Comparison of ENCODE assay signal across 2 fruit fly cellular contexts in the genomic region with DNA sequence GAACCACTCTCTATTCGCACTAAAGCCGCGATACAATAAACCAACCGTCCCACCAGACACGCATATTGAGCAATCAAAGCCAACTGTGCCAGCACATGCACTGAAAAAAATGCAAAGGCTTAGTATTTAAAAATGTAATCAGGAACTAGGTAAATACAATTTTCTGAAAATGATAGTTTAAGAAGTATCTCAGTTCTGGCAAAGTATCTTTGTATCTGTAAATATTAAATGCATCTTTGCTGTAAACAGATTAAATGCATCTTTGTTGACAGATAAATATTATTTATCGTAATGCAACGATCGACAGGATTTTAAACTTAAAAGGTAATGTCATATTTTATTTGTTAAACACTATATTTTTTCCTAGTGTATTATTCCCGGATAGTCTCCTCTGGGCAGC.
TF ChIP-seq lines count a peak whose summit lies in the region.

No protein-coding gene starts in this region.

TF ChIP-seq in whole organism, embryonic, 481 proteins besides CTCF, POLR2A, EP300 and RAD21 (continued from another document):
- TF ChIP-seq CG2712 (tag; optimal IDR thresholded peaks at IDR 0.05; lab: Kevin White, UChicago): peak; percentile 31
- peak; percentile 16 for TF ChIP-seq fd96Cb (tag; optimal IDR thresholded peaks at IDR 0.05; lab: Kevin White, UChicago)
- TF ChIP-seq CG10565 (GFP tag; optimal IDR thresholded peaks at IDR 0.05; lab: Kevin White, UChicago): no peak
- peak; percentile 14 for TF ChIP-seq unpg (GFP tag; optimal IDR thresholded peaks at IDR 0.05; lab: Kevin White, UChicago)
- no peak for TF ChIP-seq CG6254 (GFP tag; optimal IDR thresholded peaks at IDR 0.05; lab: Kevin White, UChicago)
- TF ChIP-seq chif (GFP tag; optimal IDR thresholded peaks at IDR 0.05; lab: Kevin White, UChicago): peak in 1 of 2 experiments; percentile 13
- peak; percentile 17 for TF ChIP-seq CG18262 (tag; optimal IDR thresholded peaks at IDR 0.05; lab: Kevin White, UChicago)
- peak; percentile 12 for TF ChIP-seq Ssrp (tag; optimal IDR thresholded peaks at IDR 0.05; lab: Kevin White, UChicago)
- no peak for TF ChIP-seq sc (optimal IDR thresholded peaks at IDR 0.05; lab: Kevin White, UChicago)
- peak; percentile 18 for TF ChIP-seq sc (GFP tag; optimal IDR thresholded peaks at IDR 0.05; lab: Kevin White, UChicago)
- peak; percentile 24 for TF ChIP-seq az2 (GFP tag; optimal IDR thresholded peaks at IDR 0.05; lab: Kevin White, UChicago)
- TF ChIP-seq Ets65A (GFP tag; lab: Kevin White, UChicago): no peak
- TF ChIP-seq CG10147 (GFP tag; optimal IDR thresholded peaks at IDR 0.05; lab: Kevin White, UChicago): no peak
- peak; percentile 1 for TF ChIP-seq CG12391 (tag; optimal IDR thresholded peaks at IDR 0.05; lab: Kevin White, UChicago)
- peak; percentile 36 for TF ChIP-seq Sox102F (GFP tag; optimal IDR thresholded peaks at IDR 0.05; lab: Kevin White, UChicago)
- peak; percentile 23 for TF ChIP-seq Blimp-1 (GFP tag; optimal IDR thresholded peaks at IDR 0.05; lab: Kevin White, UChicago)
- peak; percentile 21 for TF ChIP-seq CG8388 (GFP tag; optimal IDR thresholded peaks at IDR 0.05; lab: Kevin White, UChicago)
- TF ChIP-seq CoRest (tag; optimal IDR thresholded peaks at IDR 0.05; lab: Kevin White, UChicago): peak; percentile 6

TF ChIP-seq in whole organism, prepupa, 60 proteins besides CTCF, POLR2A, EP300 and RAD21 (continued from another document):
- TF ChIP-seq CG34406 (GFP tag; optimal IDR thresholded peaks at IDR 0.05; lab: Kevin White, UChicago): peak; percentile 11
- peak; percentile 68 for TF ChIP-seq CG8119 (GFP tag; IDR thresholded peaks at IDR 0.05; lab: Robert Waterston, UW)
- TF ChIP-seq CG4318 (GFP tag; optimal IDR thresholded peaks at IDR 0.05; lab: Kevin White, UChicago): peak; percentile 66
- TF ChIP-seq cyc (GFP tag; optimal IDR thresholded peaks at IDR 0.05; lab: Kevin White, UChicago): no peak
- TF ChIP-seq esn (GFP tag; optimal IDR thresholded peaks at IDR 0.05; lab: Kevin White, UChicago): peak; percentile 24
- TF ChIP-seq CG3032 (tag; optimal IDR thresholded peaks at IDR 0.05; lab: Kevin White, UChicago): peak; percentile 27
- no peak for TF ChIP-seq Eip93F (GFP tag; optimal IDR thresholded peaks at IDR 0.05; lab: Kevin White, UChicago)
- peak; percentile 4 for TF ChIP-seq CG6808 (GFP tag; optimal IDR thresholded peaks at IDR 0.05; lab: Kevin White, UChicago)
- TF ChIP-seq Blimp-1 (GFP tag; optimal IDR thresholded peaks at IDR 0.05; lab: Kevin White, UChicago): no peak
- no peak for TF ChIP-seq fd85E (GFP tag; optimal IDR thresholded peaks at IDR 0.05; lab: Kevin White, UChicago)
- TF ChIP-seq CG15336 (GFP tag; IDR thresholded peaks at IDR 0.05; lab: Robert Waterston, UW): peak; percentile 70
- TF ChIP-seq vri (GFP tag; optimal IDR thresholded peaks at IDR 0.05; lab: Kevin White, UChicago): no peak
- TF ChIP-seq CG32006 (GFP tag; optimal IDR thresholded peaks at IDR 0.05; lab: Kevin White, UChicago): peak; percentile 80
- peak; percentile 33 for TF ChIP-seq CG10669 (GFP tag; optimal IDR thresholded peaks at IDR 0.05; lab: Kevin White, UChicago)
- TF ChIP-seq Sox15 (GFP tag; optimal IDR thresholded peaks at IDR 0.05; lab: Kevin White, UChicago): no peak
- TF ChIP-seq CG8319 (GFP tag; optimal IDR thresholded peaks at IDR 0.05; lab: Kevin White, UChicago): no peak
- no peak for TF ChIP-seq fkh (GFP tag; optimal IDR thresholded peaks at IDR 0.05; lab: Kevin White, UChicago)
- TF ChIP-seq achi (GFP tag; optimal IDR thresholded peaks at IDR 0.05; lab: Kevin White, UChicago): peak; percentile 65
- no peak for TF ChIP-seq CG11294 (GFP tag; IDR thresholded peaks at IDR 0.05; lab: Robert Waterston, UW)
- peak; percentile 4 for TF ChIP-seq CG8632 (GFP tag; optimal IDR thresholded peaks at IDR 0.05; lab: Kevin White, UChicago)
- TF ChIP-seq svp (GFP tag; lab: Kevin White, UChicago): peak; percentile 57
- TF ChIP-seq fd59A (GFP tag; optimal IDR thresholded peaks at IDR 0.05; lab: Kevin White, UChicago): peak; percentile 13
- no peak for TF ChIP-seq CG6163 (GFP tag; IDR thresholded peaks at IDR 0.05; lab: Robert Waterston, UW)
- peak; percentile 44 for TF ChIP-seq net (GFP tag; optimal IDR thresholded peaks at IDR 0.05; lab: Kevin White, UChicago)
- TF ChIP-seq Sox14 (GFP tag; optimal IDR thresholded peaks at IDR 0.05; lab: Kevin White, UChicago): peak; percentile 50
- peak; percentile 25 for TF ChIP-seq dac (GFP tag; optimal IDR thresholded peaks at IDR 0.05; lab: Kevin White, UChicago)
- no peak for TF ChIP-seq ss (GFP tag; optimal IDR thresholded peaks at IDR 0.05; lab: Kevin White, UChicago)
- TF ChIP-seq lz (GFP tag; optimal IDR thresholded peaks at IDR 0.05; lab: Kevin White, UChicago): no peak
- TF ChIP-seq CG6792 (GFP tag; optimal IDR thresholded peaks at IDR 0.05; lab: Kevin White, UChicago): peak; percentile 3
- no peak for TF ChIP-seq CG31627 (GFP tag; optimal IDR thresholded peaks at IDR 0.05; lab: Kevin White, UChicago)
- no peak for TF ChIP-seq CG9139 (GFP tag; optimal IDR thresholded peaks at IDR 0.05; lab: Kevin White, UChicago)
- TF ChIP-seq pdm3 (GFP tag; optimal IDR thresholded peaks at IDR 0.05; lab: Kevin White, UChicago): peak; percentile 51
- no peak for TF ChIP-seq Hr38 (GFP tag; optimal IDR thresholded peaks at IDR 0.05; lab: Kevin White, UChicago)
- peak; percentile 9 for TF ChIP-seq CG1621 (tag; optimal IDR thresholded peaks at IDR 0.05; lab: Kevin White, UChicago)
- peak; percentile 18 for TF ChIP-seq Met (GFP tag; optimal IDR thresholded peaks at IDR 0.05; lab: Kevin White, UChicago)
- TF ChIP-seq Gug (GFP tag; IDR thresholded peaks at IDR 0.05; lab: Robert Waterston, UW): no peak; the same call in 1 of the 2 replicates
- TF ChIP-seq CG11902 (GFP tag; optimal IDR thresholded peaks at IDR 0.05; lab: Kevin White, UChicago): no peak
- no peak for TF ChIP-seq Sox102F (GFP tag; optimal IDR thresholded peaks at IDR 0.05; lab: Kevin White, UChicago)
